Fruit fly (Drosophila melanogaster): ENCODE results near the gene MFS9.

MFS9 gene

dm6 chr3R:20549855-20550603 is 37.8 kb upstream of the MFS9 start:
- peak; percentile 91 for TF ChIP-seq noc (tag; optimal IDR thresholded peaks at IDR 0.05)

- no peak for TF ChIP-seq noc (tag; optimal IDR thresholded peaks at IDR 0.05)
Observed at dm6 chr3R:20549017-20549854, 37.0 kb upstream of the MFS9 start.

- peak; percentile 93 for TF ChIP-seq noc (tag; optimal IDR thresholded peaks at IDR 0.05)
Observed at dm6 chr3R:20548255-20548654, 36.0 kb upstream of the MFS9 start.

dm6 chr3R:20547758-20548157 is 35.5 kb upstream of the MFS9 start:
- TF ChIP-seq noc (tag; optimal IDR thresholded peaks at IDR 0.05), result no peak

- TF ChIP-seq noc (tag; optimal IDR thresholded peaks at IDR 0.05), result peak; percentile 73
Observed at dm6 chr3R:20546662-20547620, 34.7 kb upstream of the MFS9 start.

dm6 chr3R:20545678-20546077 is 33.4 kb upstream of the MFS9 start:
- TF ChIP-seq noc (tag; optimal IDR thresholded peaks at IDR 0.05), result peak; percentile 10

- no peak for TF ChIP-seq noc (tag; optimal IDR thresholded peaks at IDR 0.05)
Observed at dm6 chr3R:20544952-20545351, 32.7 kb upstream of the MFS9 start.

- no peak for TF ChIP-seq noc (tag; optimal IDR thresholded peaks at IDR 0.05)
Observed at dm6 chr3R:20543719-20544118, 31.5 kb upstream of the MFS9 start.

dm6 chr3R:20543220-20543619 is 31.0 kb upstream of the MFS9 start:
- TF ChIP-seq noc (tag; optimal IDR thresholded peaks at IDR 0.05), result no peak

dm6 chr3R:20542283-20543144 is 30.2 kb upstream of the MFS9 start:
- TF ChIP-seq noc (tag; optimal IDR thresholded peaks at IDR 0.05), result no peak

dm6 chr3R:20534575-20534974 is 22.3 kb upstream of the MFS9 start, which contains the start of the genes MtnE and MtnD:
MtnE (minus strand) TSS chr3R:20534704.
MtnD (plus strand) TSS chr3R:20534962.
- TF ChIP-seq noc (tag; optimal IDR thresholded peaks at IDR 0.05), result no peak

- no peak for TF ChIP-seq noc (tag; optimal IDR thresholded peaks at IDR 0.05)
Observed at dm6 chr3R:20509377-20509776, 2.9 kb downstream of the MFS9 start.

dm6 chr3R:20504488-20504887 is 7.8 kb downstream of the MFS9 start, which contains the start of gene Or92a:
Or92a (plus strand) TSS chr3R:20504788.
- no peak for TF ChIP-seq noc (tag; optimal IDR thresholded peaks at IDR 0.05)

- TF ChIP-seq noc (tag; optimal IDR thresholded peaks at IDR 0.05), result no peak
Observed at dm6 chr3R:20503646-20504045, 8.6 kb downstream of the MFS9 start, which contains the start of gene MtnB. MtnB (minus strand) TSS chr3R:20503746.

dm6 chr3R:20501910-20502309 is 10.4 kb downstream of the MFS9 start, which contains the start of gene CG46441:
CG46441 (minus strand) TSS chr3R:20502010.
- no peak for TF ChIP-seq noc (tag; optimal IDR thresholded peaks at IDR 0.05)
